Worm (Caenorhabditis elegans) whole organism, dauer: Measurements from ENCODE around the gene C16A3.2.

Experiments used
- unc-62 ChIP-seq: sonication (generic microtip); optimal IDR thresholded peaks from 2 replicates; lab custom pipeline; 2017; ENCODE audit warnings: missing biosample characterization, missing genetic modification reagents, missing genetic modification characterization

Gene C16A3.2

DNA sequence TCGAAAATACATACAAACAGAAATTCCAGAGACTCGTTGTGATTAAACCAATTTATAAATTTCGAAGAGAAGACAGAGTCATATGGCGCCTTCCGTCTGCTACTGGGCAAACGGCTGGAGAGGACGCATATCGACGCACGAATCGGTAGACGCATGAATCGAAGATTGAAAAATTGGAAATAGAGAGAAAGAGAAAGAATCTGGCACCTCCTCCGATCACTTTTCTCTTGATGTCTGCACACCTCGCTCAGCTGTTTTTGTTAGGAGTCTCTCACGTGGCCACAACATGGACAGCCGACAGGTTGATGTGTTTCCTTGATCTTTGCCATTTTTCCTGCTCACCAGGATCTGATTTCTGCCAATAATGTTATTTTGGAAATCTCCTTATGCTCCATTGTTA lies 29.5 kb upstream of the C16A3.2 start:
- no peak for TF ChIP-seq unc-62 (GFP tag; lab: Kevin White, UChicago)

DNA sequence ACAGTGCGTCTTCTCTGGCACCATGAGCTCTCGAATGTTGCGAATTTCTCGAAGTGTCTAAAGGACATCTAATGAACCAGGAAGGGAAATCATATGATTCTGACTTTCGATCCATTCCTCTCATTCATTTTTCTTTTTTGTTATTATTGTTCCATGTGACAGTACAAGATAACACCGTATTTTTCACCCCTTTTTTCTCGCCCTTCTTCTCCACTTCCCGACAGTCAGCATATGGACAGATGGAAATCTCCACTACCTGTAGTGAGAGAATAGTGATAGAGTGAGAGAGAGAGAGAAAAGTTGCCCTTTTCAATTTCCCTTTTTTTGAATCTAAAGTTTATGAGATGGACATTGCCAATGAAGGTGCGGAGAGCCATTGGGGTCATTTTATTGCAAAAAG lies 28.8 kb upstream of the C16A3.2 start:
- TF ChIP-seq unc-62 (GFP tag; lab: Kevin White, UChicago), result no peak

DNA sequence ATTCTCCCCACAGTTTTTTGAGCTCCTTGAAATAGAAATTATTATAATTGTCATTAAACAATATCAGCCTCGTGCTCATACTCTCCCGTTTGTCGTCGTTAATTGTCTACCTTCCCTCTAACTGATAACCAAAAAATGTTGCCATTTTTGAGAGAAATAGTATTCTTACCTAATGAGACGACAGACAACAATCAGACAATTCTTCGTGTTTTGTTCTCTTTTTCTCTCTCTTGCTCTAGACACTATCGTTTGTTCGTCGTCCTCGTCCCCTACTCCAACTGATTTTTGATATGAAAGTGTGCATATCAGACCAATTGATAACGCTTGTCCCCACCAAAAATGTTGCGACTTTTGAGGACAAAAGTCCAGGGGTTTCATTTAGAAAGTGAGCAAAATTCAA lies 28.1 kb upstream of the C16A3.2 start:
- no peak for TF ChIP-seq unc-62 (GFP tag; lab: Kevin White, UChicago)

DNA sequence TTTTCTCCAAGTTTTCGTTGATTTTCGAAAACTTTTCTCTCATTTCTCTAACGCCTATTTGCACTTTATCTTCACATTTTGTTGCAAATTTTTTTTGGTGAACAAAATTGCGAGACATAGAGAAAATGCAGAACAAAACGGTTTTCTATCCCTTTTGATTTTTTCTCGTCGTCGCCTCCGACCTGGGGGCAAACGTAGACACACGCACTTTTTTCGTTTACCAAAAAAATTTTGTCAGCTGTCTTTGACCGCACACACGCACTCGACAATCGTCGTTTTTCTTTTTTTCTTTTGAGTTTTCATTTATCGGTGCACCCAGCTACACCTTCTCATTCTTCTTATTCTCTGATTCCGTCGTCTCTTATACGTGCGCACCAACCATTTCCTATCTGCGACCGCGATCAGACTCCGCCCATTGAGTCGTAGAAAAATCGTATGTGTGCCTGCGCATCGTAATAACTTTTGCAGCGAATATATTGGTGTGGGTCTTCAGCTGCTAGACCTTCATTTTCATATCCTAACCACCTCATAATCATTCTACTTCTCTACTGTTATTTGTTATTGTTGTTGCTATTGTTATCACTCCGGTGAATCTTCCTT lies 27.2 kb upstream of the C16A3.2 start:
- TF ChIP-seq unc-62 (GFP tag; lab: Kevin White, UChicago), result no peak

DNA sequence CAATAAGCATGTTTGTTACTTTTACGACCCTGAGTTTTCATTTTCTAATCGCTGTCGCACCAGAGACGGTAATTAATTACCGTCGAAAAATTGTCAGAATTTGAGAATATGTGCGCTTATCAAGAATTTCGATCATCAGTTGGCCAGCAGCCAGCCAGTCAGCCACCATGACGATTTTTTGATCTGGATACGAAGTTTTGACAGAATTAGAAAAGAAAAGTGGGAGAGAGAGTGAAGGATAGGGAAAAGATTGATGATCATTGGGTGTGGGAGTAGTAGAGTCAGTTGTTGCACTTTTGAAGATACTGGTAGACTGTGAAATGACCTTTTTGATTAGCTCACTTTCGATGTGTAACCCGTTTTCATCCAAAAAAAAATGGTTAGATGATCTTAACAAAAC lies 25.2 kb upstream of the C16A3.2 start:
- TF ChIP-seq unc-62 (GFP tag; lab: Kevin White, UChicago), result no peak

DNA sequence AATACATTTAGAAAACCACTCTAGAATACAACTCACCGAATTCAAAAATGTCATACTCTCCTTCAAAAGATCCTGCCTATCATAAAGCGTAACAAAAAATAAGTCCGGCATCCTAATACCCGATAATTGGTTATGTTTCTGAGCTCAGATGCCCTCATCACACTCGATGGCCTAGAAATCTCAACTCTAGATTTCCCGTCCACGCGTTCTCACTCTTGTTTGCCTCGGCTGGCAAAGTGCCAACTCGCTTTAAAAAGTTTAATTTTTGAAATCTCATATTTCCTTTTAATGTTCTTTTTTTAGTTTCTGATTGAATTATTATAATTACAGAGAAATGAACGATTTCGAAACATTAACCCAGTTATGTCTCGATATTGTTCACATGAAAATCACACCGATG lies 21.9 kb upstream of the C16A3.2 start, which contains the start of the genes C56G2.15 and thoc-2:
TSS of gene C56G2.15 (minus strand) at position 188 of the 400 bp plus-strand sequence.
TSS of gene thoc-2 (plus strand) at position 331 of the 400 bp plus-strand sequence.
- TF ChIP-seq unc-62 (GFP tag; lab: Kevin White, UChicago), result no peak

DNA sequence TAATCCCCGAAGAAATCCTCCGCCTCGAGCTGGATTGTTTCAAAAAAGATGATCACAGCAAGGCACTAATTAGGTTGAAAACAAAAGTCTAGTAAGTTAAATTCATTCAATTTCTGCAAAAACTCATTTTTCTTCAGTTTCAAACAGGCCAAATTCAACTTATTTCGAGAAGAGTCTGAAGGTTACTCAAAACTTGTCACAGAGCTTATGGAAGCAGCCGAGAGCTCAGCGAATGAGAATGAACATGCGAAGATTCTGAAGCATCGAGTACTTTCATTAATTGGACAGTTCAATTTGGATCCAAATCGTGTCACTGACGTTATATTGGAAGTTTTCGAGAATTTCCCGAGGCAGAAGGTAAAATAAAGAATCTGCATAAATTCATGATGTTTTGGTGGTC lies 21.1 kb upstream of the C16A3.2 start:
- no peak for TF ChIP-seq unc-62 (GFP tag; lab: Kevin White, UChicago)

DNA sequence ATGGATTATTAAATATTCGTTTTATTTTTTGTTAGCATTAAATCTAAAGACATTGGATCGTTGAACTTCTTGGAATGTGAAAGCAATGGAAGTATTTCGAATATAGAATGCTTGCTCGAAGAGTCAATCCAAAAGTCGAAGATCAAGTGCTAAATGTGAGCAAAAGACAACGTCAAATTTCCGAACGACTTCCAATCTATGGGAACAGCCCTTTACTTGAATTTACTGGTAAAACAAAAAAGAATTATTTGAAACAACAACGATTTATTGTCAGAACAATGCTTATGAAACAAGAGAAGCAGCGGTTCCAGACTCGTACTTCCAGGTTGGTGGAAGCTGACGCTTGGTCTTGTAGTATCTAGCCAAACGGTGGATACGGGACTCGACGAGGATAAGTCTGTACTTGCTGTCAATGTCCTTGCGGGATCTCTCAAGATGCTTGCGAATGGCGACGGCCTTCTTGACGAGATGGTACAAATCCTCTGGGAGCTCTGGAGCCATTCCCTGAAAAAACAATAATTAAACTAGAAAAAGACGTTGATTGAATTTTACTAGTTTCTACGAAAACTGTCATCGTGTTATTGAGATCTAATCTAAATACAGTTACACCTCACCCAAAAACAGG lies 15.7 kb upstream of the C16A3.2 start:
- TF ChIP-seq unc-62 (GFP tag; lab: Kevin White, UChicago), result no peak

DNA sequence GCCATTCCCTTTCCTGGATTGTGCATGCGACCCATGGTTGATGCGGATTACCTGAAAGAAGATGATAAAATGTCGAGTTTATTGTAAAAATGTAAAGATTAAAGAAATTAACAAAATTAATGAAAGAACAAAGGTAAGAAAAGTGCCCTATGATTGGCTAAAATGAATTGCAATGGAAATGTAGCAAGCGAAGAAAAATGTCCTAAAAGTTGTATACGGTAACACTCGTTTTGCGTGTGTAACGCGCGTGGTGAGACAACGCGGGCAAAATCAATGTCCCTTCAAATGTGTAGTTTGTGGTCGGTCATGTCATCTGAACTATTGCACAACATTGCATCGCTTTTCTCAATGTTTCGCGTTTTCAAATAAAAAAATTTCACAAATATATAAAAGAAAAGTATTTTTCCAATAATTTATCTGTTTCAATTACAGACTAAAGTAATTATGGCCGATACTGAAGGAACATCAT lies 14.7 kb upstream of the C16A3.2 start, which contains the start of the genes rps-13 and nfx-1:
TSS of gene rps-13 (minus strand) at position 51 of the 469 bp plus-strand sequence.
TSS of gene nfx-1 (plus strand) at position 433 of the 469 bp plus-strand sequence.
- TF ChIP-seq unc-62 (GFP tag; lab: Kevin White, UChicago), result no peak

DNA sequence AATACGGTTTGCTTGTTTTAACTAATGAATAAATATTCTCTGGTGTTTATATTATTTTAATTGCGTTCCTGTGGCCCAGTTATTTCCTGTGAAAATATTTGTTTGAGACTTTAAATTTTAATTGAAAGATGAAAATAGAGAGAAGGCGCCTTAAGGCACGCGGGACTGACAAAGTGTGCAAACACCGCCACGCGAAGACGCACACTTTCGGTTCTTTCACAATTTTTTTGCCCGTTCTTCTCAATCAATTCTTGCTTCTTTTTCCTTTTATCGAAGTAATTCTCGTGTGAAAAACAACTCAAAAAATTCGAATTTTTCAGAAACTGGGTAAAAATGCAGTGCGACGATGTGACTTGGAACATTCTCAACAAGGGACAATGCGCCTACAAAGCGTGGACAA lies 10.5 kb upstream of the C16A3.2 start, which contains the start of gene C16A3.6:
TSS of gene C16A3.6 (plus strand) at position 84 of the 400 bp plus-strand sequence.
- TF ChIP-seq unc-62 (GFP tag; lab: Kevin White, UChicago), result no peak

DNA sequence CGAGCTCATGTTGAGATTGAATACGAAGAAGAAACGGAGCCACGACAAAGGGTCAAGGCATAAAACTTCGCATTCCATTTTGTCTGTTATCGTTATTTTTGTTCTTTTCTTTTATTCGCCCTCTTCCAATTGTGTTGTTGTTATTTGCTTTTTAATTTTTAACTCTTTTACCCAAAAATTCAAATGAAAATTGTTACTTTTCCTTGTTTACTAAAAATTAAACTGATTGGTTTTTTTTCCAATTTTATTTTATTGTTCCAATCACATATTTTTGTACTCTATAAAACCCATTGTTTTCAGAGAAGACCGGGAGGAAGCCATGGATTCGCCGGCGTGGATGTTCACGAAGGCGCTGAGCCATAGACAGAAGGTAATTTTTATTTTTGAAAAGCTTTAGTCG lies 9.2 kb upstream of the C16A3.2 start, which contains the start of gene C16A3.5:
TSS of gene C16A3.5 (plus strand) at position 301 of the 400 bp plus-strand sequence.
- no peak for TF ChIP-seq unc-62 (GFP tag; lab: Kevin White, UChicago)

DNA sequence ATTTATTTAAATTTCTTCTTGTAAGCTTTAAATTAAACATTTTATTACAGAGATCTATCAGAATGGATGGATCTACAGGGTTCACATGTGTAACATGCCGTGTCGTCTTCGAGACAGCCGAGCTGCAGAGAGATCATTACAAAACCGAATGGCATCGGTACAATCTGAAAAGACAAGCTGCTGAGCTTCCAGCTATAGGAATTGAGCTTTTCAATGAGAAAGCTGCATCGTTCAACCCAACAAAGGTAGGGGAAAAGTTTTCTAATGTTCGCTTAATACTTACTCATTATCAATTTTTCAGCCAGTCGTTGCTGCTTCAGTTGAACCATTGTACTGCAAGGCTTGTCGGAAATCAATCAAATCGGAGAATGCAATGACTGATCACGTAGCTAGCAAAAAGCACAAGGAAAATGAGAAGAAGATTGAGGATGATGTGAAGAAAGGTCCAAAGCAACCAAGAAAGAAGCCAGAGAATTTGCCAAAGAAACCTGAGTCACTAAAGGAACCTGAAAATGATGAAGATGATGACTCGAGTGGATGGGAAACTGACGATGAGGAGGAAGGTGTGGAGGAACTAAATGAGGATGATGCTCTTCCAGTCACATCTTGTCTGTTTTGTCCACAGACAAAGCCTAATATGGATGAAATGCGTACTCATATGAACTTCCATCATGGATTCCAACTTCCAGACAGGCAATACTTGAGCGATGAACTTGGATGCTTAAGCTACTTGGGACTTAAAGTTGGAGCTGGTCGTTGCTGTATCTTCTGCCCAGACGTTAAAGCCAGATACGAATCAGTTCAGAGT lies 7.8 kb upstream of the C16A3.2 start, which contains the start of gene znf-622:
TSS of gene znf-622 (plus strand) at position 51 of the 808 bp plus-strand sequence.
- no peak for TF ChIP-seq unc-62 (GFP tag; lab: Kevin White, UChicago)

DNA sequence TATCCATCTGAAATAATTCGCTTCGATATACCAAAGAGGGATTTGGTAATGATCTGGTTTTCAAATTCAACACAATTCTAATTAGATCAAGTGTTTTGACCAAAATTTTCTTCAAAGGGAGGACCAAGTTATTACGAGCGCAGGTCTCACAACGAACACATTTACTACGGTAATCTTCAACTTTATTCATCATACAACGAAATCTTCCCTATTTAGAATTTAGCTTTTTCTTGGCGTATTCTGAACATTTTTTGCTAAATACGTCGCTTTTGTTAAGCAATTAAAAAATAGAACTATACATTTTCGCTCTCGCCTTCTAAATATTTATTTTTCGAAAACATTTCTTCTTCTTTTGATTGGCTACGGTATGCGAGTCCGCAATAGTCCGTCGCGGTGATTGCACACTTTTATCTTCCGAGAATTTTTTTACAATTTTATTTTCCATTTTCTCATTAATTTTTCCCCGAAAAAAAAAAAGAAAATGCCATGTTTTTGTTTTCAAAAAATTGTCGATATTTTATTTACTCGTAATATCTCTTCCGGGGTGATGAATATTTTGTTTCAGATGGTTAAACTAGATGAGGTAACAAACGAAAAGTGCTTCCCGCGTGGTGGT lies 6.5 kb upstream of the C16A3.2 start, which contains the start of gene let-716:
TSS of gene let-716 (plus strand) at position 566 of the 616 bp plus-strand sequence.
- TF ChIP-seq unc-62 (GFP tag; lab: Kevin White, UChicago), result no peak

DNA sequence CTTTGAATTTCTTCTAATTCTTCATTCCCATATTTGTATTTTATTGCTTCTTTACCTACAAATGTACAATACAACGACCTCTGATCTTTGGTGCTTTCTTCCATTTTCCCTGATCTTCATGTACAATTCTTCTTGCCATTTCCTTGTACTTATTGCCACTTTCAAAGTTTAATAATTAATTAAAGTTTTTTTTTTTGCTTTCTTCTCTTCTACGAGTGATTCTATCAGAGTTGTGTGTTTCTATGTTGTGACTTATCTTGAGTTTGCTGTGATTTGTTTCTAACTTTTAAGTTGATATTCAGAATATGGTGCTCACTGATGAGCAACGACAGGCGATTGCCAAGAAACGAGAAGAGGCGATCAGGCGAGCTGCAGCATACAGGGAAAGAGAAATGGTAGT lies 1.0 kb downstream of the C16A3.2 start, which contains the start of gene smrc-1:
TSS of gene smrc-1 (plus strand) at position 301 of the 400 bp plus-strand sequence.
- TF ChIP-seq unc-62 (GFP tag; lab: Kevin White, UChicago), result no peak

DNA sequence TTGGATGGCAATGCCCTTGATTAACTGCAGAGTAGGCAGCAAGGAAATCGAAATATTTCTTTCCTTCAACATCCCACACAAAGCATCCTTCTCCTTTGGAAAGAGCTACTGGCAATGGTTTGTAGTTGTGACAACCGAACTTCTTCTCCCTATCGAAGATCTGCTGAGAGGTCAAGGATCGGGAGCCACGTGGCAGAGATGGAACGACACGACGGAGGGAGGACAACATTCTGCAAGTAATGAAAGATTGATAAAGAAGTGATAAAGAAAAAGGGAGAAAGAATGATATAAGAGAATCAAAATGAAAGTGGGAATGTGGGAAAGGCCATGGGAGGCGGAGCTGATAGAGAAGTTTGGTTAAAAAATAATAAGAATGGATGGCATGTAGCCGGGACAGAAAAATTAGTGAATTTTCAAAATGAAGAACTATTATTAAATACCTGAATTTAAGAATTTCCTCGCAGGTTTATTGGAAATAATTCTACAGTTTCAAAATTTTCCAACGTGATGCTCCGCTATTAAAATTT lies 6.1 kb downstream of the C16A3.2 start, which contains the start of gene oatr-1:
TSS of gene oatr-1 (minus strand) at position 477 of the 527 bp plus-strand sequence.
- no peak for TF ChIP-seq unc-62 (GFP tag; lab: Kevin White, UChicago)
